Worm (Caenorhabditis elegans) whole organism, L1 larva: ENCODE measurements around the gene ZC443.3.

ENCODE experiments used
- ceh-82 ChIP-seq, 3 experiments: fragments of 150-350 bp in 1 of 3; sonication (generic microtip) in 2 of 3; optimal IDR thresholded peaks; 2 replicates each; lab custom pipeline; 2014 to 2017; ENCODE audit warnings: missing biosample characterization in 3 of 3, missing genetic modification characterization in 3 of 3
- lin-13 ChIP-seq: fragments of 150-350 bp; optimal IDR thresholded peaks from 2 replicates; lab custom pipeline; 2014; ENCODE audit warnings: missing biosample characterization, missing genetic modification reagents, missing genetic modification characterization
- lin-35 ChIP-seq, 2 experiments: fragments of 150-350 bp; optimal IDR thresholded peaks; 2 replicates each; lab custom pipeline; 2014; ENCODE audit warnings: missing biosample characterization in 2 of 2, missing genetic modification characterization in 2 of 2, missing genetic modification reagents in 2 of 2
- pag-3 ChIP-seq: sonication (generic microtip); optimal IDR thresholded peaks from 2 replicates; lab custom pipeline; 2017; ENCODE audit warnings: missing genetic modification characterization, mild to moderate bottlenecking, missing compliant biosample characterization, antibody characterized with exemption, borderline replicate concordance; ENCODE audit not compliant: insufficient read depth
- tbx-2 ChIP-seq: sonication (generic microtip); optimal IDR thresholded peaks from 2 replicates; lab custom pipeline; 2016; ENCODE audit warnings: missing genetic modification characterization, missing compliant biosample characterization
- zag-1 ChIP-seq: fragments of 150-350 bp; optimal IDR thresholded peaks from 2 replicates; lab custom pipeline; 2014; ENCODE audit warnings: missing biosample characterization, missing genetic modification characterization

ce11 chrV:12788451-12788850 is 25.5 kb downstream of the ZC443.3 start, which contains the start of gene srbc-44:
- no peak for TF ChIP-seq zag-1
- TF ChIP-seq lin-35 (GFP tag; optimal IDR thresholded peaks at IDR 0.05; lab: Kevin White, UChicago): no peak
- no peak for TF ChIP-seq pag-3 (tag; lab: Kevin White, UChicago)
- TF ChIP-seq tbx-2 (tag; lab: Kevin White, UChicago): no peak
- no peak for TF ChIP-seq ceh-82 (tag; optimal IDR thresholded peaks at IDR 0.05; lab: Kevin White, UChicago)
- TF ChIP-seq lin-13 (GFP tag; lab: Kevin White, UChicago): no peak
